Worm (Caenorhabditis elegans) whole organism, L2 larva: Measurements from ENCODE around the gene clec-72.

Source experiments
- F13H6.1 ChIP-seq: sonication (generic microtip); optimal IDR thresholded peaks from 2 replicates; lab custom pipeline; 2016; ENCODE audit warnings: missing genetic modification characterization, missing compliant biosample characterization
- R02D3.7 ChIP-seq: fragments of 150-350 bp; optimal IDR thresholded peaks from 2 replicates; lab custom pipeline; 2014; ENCODE audit warnings: missing biosample characterization, missing genetic modification characterization
- Y55F3AM.14 ChIP-seq: fragments of 200-800 bp; sonication (Bioruptor generic); optimal IDR thresholded peaks from 2 replicates; lab custom pipeline; 2018; ENCODE audit warnings: mild to moderate bottlenecking, missing genetic modification characterization, missing compliant biosample characterization
- ZK546.5 ChIP-seq: sonication (generic microtip); optimal IDR thresholded peaks from 2 replicates; lab custom pipeline; 2017; ENCODE audit warnings: missing biosample characterization, missing genetic modification characterization
- alr-1 ChIP-seq: fragments of 150-350 bp; optimal IDR thresholded peaks from 2 replicates; lab custom pipeline; 2014; ENCODE audit warnings: missing biosample characterization, missing genetic modification characterization
- aly-2 ChIP-seq: fragments of 150-350 bp; optimal IDR thresholded peaks from 2 replicates; lab custom pipeline; 2014; ENCODE audit warnings: missing biosample characterization, missing genetic modification characterization
- ama-1 ChIP-seq: fragments of 150-350 bp; optimal IDR thresholded peaks from 2 replicates; lab custom pipeline; 2018; ENCODE audit warnings: inconsistent platforms
- blmp-1 ChIP-seq: sonication (generic microtip); optimal IDR thresholded peaks from 2 replicates; lab custom pipeline; 2017; ENCODE audit warnings: missing genetic modification characterization, mild to moderate bottlenecking, missing compliant biosample characterization, antibody characterized with exemption, moderate library complexity; ENCODE audit not compliant: insufficient read depth
- ceh-16 ChIP-seq: fragments of 150-350 bp; optimal IDR thresholded peaks from 2 replicates; lab custom pipeline; 2014; ENCODE audit warnings: missing biosample characterization, missing genetic modification characterization
- crh-2 ChIP-seq: sonication (generic microtip); optimal IDR thresholded peaks from 2 replicates; lab custom pipeline; 2017; ENCODE audit warnings: missing biosample characterization, missing genetic modification characterization
- dmd-4 ChIP-seq: sonication (generic microtip); optimal IDR thresholded peaks from 2 replicates; lab custom pipeline; 2017; ENCODE audit warnings: missing biosample characterization, missing genetic modification characterization
- egl-27 ChIP-seq: sonication (generic microtip); optimal IDR thresholded peaks from 3 replicates; lab custom pipeline; 2017; ENCODE audit warnings: missing biosample characterization, missing genetic modification reagents, missing genetic modification characterization
- elt-1 ChIP-seq: fragments of 150-350 bp; optimal IDR thresholded peaks from 2 replicates; lab custom pipeline; 2014; ENCODE audit warnings: missing biosample characterization, missing genetic modification characterization
- elt-3 ChIP-seq: sonication (generic microtip); optimal IDR thresholded peaks from 2 replicates; lab custom pipeline; 2017; ENCODE audit warnings: missing biosample characterization, missing genetic modification characterization
- lin-11 ChIP-seq: fragments of 150-350 bp; sonication (generic microtip); optimal IDR thresholded peaks from 2 replicates; lab custom pipeline; 2014; ENCODE audit warnings: missing biosample characterization, missing genetic modification characterization, inconsistent platforms, mixed read lengths
- lin-13 ChIP-seq: fragments of 150-350 bp; optimal IDR thresholded peaks from 2 replicates; lab custom pipeline; 2014; ENCODE audit warnings: missing biosample characterization, missing genetic modification reagents, missing genetic modification characterization
- mbf-1 ChIP-seq: sonication (generic microtip); optimal IDR thresholded peaks from 2 replicates; lab custom pipeline; 2017; ENCODE audit warnings: missing biosample characterization, missing genetic modification characterization
- mdl-1 ChIP-seq, 2 experiments: fragments of 150-350 bp in 1 of 2; sonication (generic microtip) in 1 of 2; optimal IDR thresholded peaks; 2 replicates each; lab custom pipeline; 2017; ENCODE audit warnings: missing biosample characterization in 2 of 2, missing genetic modification characterization in 2 of 2
- nhr-10 ChIP-seq: sonication (generic microtip); optimal IDR thresholded peaks from 2 replicates; lab custom pipeline; 2017; ENCODE audit warnings: missing biosample characterization, missing genetic modification characterization
- nhr-11 ChIP-seq: fragments of 150-350 bp; optimal IDR thresholded peaks from 2 replicates; lab custom pipeline; 2014; ENCODE audit warnings: missing biosample characterization, missing genetic modification characterization
- nhr-12 ChIP-seq: fragments of 150-350 bp; optimal IDR thresholded peaks from 2 replicates; lab custom pipeline; 2014; ENCODE audit warnings: missing biosample characterization, missing genetic modification characterization
- nhr-129 ChIP-seq: fragments of 150-350 bp; optimal IDR thresholded peaks from 2 replicates; lab custom pipeline; 2014; ENCODE audit warnings: missing biosample characterization, missing genetic modification characterization
- nhr-21 ChIP-seq: fragments of 150-350 bp; optimal IDR thresholded peaks from 2 replicates; lab custom pipeline; 2014; ENCODE audit warnings: missing biosample characterization, missing genetic modification characterization
- nhr-23 ChIP-seq: fragments of 150-350 bp; optimal IDR thresholded peaks from 2 replicates; lab custom pipeline; 2014; ENCODE audit warnings: missing biosample characterization, missing genetic modification reagents, missing genetic modification characterization
- nhr-237 ChIP-seq: fragments of 150-350 bp; optimal IDR thresholded peaks from 2 replicates; lab custom pipeline; 2014; ENCODE audit warnings: missing biosample characterization, missing genetic modification characterization
- nhr-25 ChIP-seq: fragments of 150-350 bp; sonication (generic microtip); optimal IDR thresholded peaks from 3 replicates; lab custom pipeline; 2014; ENCODE audit warnings: missing biosample characterization, missing genetic modification characterization
- nhr-6 ChIP-seq: fragments of 150-350 bp; optimal IDR thresholded peaks from 2 replicates; lab custom pipeline; 2014; ENCODE audit warnings: missing biosample characterization, missing genetic modification characterization
- nhr-77 ChIP-seq: fragments of 150-350 bp; optimal IDR thresholded peaks from 2 replicates; lab custom pipeline; 2014; ENCODE audit warnings: missing biosample characterization, missing genetic modification characterization
- peb-1 ChIP-seq: fragments of 150-350 bp; optimal IDR thresholded peaks from 2 replicates; lab custom pipeline; 2014; ENCODE audit warnings: missing biosample characterization, missing genetic modification characterization
- sem-4 ChIP-seq: fragments of 150-350 bp; optimal IDR thresholded peaks from 2 replicates; lab custom pipeline; 2014; ENCODE audit warnings: missing biosample characterization, missing genetic modification reagents, missing genetic modification characterization
- skn-1 ChIP-seq: sonication (generic microtip); optimal IDR thresholded peaks from 2 replicates; lab custom pipeline; 2017; ENCODE audit warnings: missing biosample characterization, missing genetic modification characterization
- sma-3 ChIP-seq: sonication (generic microtip); optimal IDR thresholded peaks from 2 replicates; lab custom pipeline; 2016; ENCODE audit warnings: missing genetic modification reagents, missing genetic modification characterization, missing compliant biosample characterization
- sma-9 ChIP-seq, 2 experiments: fragments of 150-350 bp in 1 of 2; sonication (generic microtip) in 1 of 2; optimal IDR thresholded peaks; 2 replicates each; lab custom pipeline; 2014 to 2016; ENCODE audit warnings: missing genetic modification characterization in 2 of 2, mild to moderate bottlenecking in 1 of 2, missing biosample characterization in 1 of 2, missing compliant biosample characterization in 1 of 2, missing genetic modification reagents in 1 of 2, moderate library complexity in 1 of 2
- snpc-4 ChIP-seq: fragments of 150-350 bp; optimal IDR thresholded peaks from 2 replicates; lab custom pipeline; 2014; ENCODE audit warnings: missing biosample characterization, missing genetic modification characterization
- zag-1 ChIP-seq: fragments of 150-350 bp; optimal IDR thresholded peaks from 2 replicates; lab custom pipeline; 2014; ENCODE audit warnings: missing biosample characterization, missing genetic modification characterization
- ztf-11 ChIP-seq: sonication (generic microtip); optimal IDR thresholded peaks from 2 replicates; lab custom pipeline; 2017; ENCODE audit warnings: missing biosample characterization, missing genetic modification characterization
- ztf-4 ChIP-seq: fragments of 150-350 bp; optimal IDR thresholded peaks from 2 replicates; lab custom pipeline; 2014; ENCODE audit warnings: missing biosample characterization, missing genetic modification characterization

The clec-72 gene

ce11 chrIV:3914462-3914861 lies 30.2 kb upstream of the clec-72 start, which contains the start of gene F56D6.19:
F56D6.19 (plus strand) TSS chrIV:3914762.
- TF ChIP-seq R02D3.7 (tag; lab: Kevin White, UChicago) = no peak
- no peak for TF ChIP-seq elt-1 (tag; lab: Kevin White, UChicago)
- TF ChIP-seq crh-2 = no peak
- TF ChIP-seq F13H6.1 (tag; lab: Kevin White, UChicago) = no peak
- no peak for TF ChIP-seq elt-3 (tag; lab: Kevin White, UChicago)
- TF ChIP-seq peb-1 = no peak
- no peak for TF ChIP-seq Y55F3AM.14
- TF ChIP-seq lin-11 (tag; lab: Kevin White, UChicago) = no peak
- TF ChIP-seq blmp-1 = no peak
- no peak for TF ChIP-seq nhr-21 (tag; lab: Kevin White, UChicago)
- no peak for TF ChIP-seq egl-27 (tag; lab: Kevin White, UChicago)
- TF ChIP-seq mbf-1 (tag; lab: Kevin White, UChicago) = no peak
- no peak for TF ChIP-seq ceh-16 (tag; lab: Kevin White, UChicago)
- TF ChIP-seq nhr-11 (tag; lab: Kevin White, UChicago) = no peak
- no peak for TF ChIP-seq nhr-12 (tag; lab: Kevin White, UChicago)

- TF ChIP-seq mdl-1 (tag; optimal IDR thresholded peaks at IDR 0.05; lab: Kevin White, UChicago) (no peak), ceh-16 (tag; lab: Kevin White, UChicago) (no peak), ama-1 (lab: Kevin White, UChicago) (no peak), lin-13 (GFP tag; lab: Kevin White, UChicago) (no peak), nhr-25 (tag; lab: Kevin White, UChicago) (no peak), nhr-12 (tag; lab: Kevin White, UChicago) (no peak), F13H6.1 (tag; lab: Kevin White, UChicago) (no peak), snpc-4 (tag; lab: Kevin White, UChicago) (no peak), nhr-6 (tag; lab: Kevin White, UChicago) (no peak), nhr-237 (tag; lab: Kevin White, UChicago) (no peak), nhr-23 (tag; lab: Kevin White, UChicago) (no peak), ZK546.5 (tag; lab: Kevin White, UChicago) (no peak), lin-11 (tag; lab: Kevin White, UChicago) (no peak), nhr-129 (tag; lab: Kevin White, UChicago) (no peak), nhr-11 (tag; lab: Kevin White, UChicago) (no peak)
- TF ChIP-seq, all 48 proteins: peak for 0
These were observed 29.3 kb upstream of the clec-72 start, which contains the start of gene srz-20 for ce11 chrIV:3915296-3915695. srz-20 (plus strand) TSS chrIV:3915596.

ce11 chrIV:3917405-3917804 lies 27.2 kb upstream of the clec-72 start, which contains the start of gene F56D6.14:
F56D6.14 (plus strand) TSS chrIV:3917705.
- no peak for TF ChIP-seq peb-1
- no peak for TF ChIP-seq ceh-16 (tag; lab: Kevin White, UChicago)
- TF ChIP-seq alr-1 = no peak
- TF ChIP-seq R02D3.7 (tag; lab: Kevin White, UChicago) = no peak
- TF ChIP-seq nhr-11 (tag; lab: Kevin White, UChicago) = no peak
- TF ChIP-seq nhr-23 (tag; lab: Kevin White, UChicago) = no peak
- no peak for TF ChIP-seq F13H6.1 (tag; lab: Kevin White, UChicago)
- no peak for TF ChIP-seq ztf-11
- no peak for TF ChIP-seq ZK546.5 (tag; lab: Kevin White, UChicago)
- no peak for TF ChIP-seq skn-1 (tag; lab: Kevin White, UChicago)
- no peak for TF ChIP-seq sma-9 (GFP tag; optimal IDR thresholded peaks at IDR 0.05; lab: Kevin White, UChicago)
- no peak for TF ChIP-seq sma-9 (tag; optimal IDR thresholded peaks at IDR 0.05; lab: Kevin White, UChicago)
- TF ChIP-seq nhr-129 (tag; lab: Kevin White, UChicago) = no peak
- no peak for TF ChIP-seq ama-1 (lab: Kevin White, UChicago)
- no peak for TF ChIP-seq Y55F3AM.14
- TF ChIP-seq sem-4 (tag; lab: Kevin White, UChicago) = no peak

- TF ChIP-seq lin-13 (GFP tag; lab: Kevin White, UChicago) = no peak
- no peak for TF ChIP-seq aly-2 (tag; lab: Kevin White, UChicago)
- TF ChIP-seq R02D3.7 (tag; lab: Kevin White, UChicago) = no peak
- TF ChIP-seq crh-2 = no peak
- TF ChIP-seq zag-1 = no peak
- TF ChIP-seq Y55F3AM.14 = no peak
- no peak for TF ChIP-seq dmd-4 (tag; lab: Kevin White, UChicago)
- TF ChIP-seq ceh-16 (tag; lab: Kevin White, UChicago) = no peak
- TF ChIP-seq ztf-4 = no peak
- no peak for TF ChIP-seq mbf-1 (tag; lab: Kevin White, UChicago)
- TF ChIP-seq sma-3 (GFP tag; lab: Kevin White, UChicago) = no peak
- no peak for TF ChIP-seq ztf-11
- no peak for TF ChIP-seq F13H6.1 (tag; lab: Kevin White, UChicago)
- no peak for TF ChIP-seq nhr-77 (tag; lab: Kevin White, UChicago)
- no peak for TF ChIP-seq snpc-4 (tag; lab: Kevin White, UChicago)
- TF ChIP-seq nhr-10 = no peak
- TF ChIP-seq, all 48 proteins: peak for 0
These were observed 26.5 kb upstream of the clec-72 start, which contains the start of gene F56D6.23 for ce11 chrIV:3918160-3918559. F56D6.23 (plus strand) TSS chrIV:3918460.
